Fruit fly (Drosophila melanogaster): ENCODE results near the gene Imp.
A peak's percentile ranks its signal among the peaks of the same experiment; 100 is the strongest.

Imp gene

DNA sequence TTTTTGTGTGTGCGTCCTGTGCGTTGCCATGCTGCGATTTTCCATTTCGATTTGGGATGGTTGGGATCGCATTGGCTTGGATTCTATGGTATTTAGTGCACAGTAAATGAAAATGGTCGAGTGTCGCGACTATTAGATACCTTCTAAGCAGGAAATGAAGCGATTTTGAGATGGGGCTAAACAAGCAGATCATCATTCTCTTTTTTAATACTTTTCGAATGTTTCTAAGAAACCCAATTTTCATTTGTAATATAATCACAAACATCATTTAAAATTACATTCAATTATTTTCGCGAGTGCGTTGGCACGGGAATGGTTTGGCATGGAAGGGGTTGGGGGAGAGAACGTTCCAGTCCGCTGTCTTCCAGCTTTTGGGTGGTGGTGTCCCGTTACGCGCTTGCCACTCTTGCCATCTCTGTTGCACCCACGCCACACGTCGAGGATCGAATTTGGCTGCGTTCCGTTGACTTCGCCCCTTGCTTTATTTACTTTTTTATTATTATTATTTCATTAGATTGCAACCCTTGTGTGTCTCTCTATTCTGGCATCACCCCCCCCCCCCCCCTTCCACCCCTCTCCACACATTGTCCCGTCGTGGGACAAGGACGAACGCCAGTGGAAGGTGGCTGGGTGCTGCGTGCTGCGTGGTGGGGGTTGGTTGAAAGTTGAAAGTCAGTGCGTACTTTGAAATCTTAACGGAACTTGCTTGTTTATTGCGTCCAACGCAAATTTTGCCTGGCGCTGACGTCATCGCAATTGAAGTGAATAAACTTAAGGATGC, 1.5 kb upstream of the Imp start:
- TF ChIP-seq CG5204 (GFP tag; optimal IDR thresholded peaks at IDR 0.05) (no peak), Crg-1 (GFP tag; optimal IDR thresholded peaks at IDR 0.05) (no peak), ovo (GFP tag; optimal IDR thresholded peaks at IDR 0.05) (no peak), bab1 (GFP tag; optimal IDR thresholded peaks at IDR 0.05) (no peak), toe (GFP tag; optimal IDR thresholded peaks at IDR 0.05) (no peak), Clk (GFP tag; optimal IDR thresholded peaks at IDR 0.05) (no peak), pad (GFP tag; optimal IDR thresholded peaks at IDR 0.05) (no peak), CG7101 (tag; optimal IDR thresholded peaks at IDR 0.05) (no peak), kay (GFP tag; ENCODE audit: borderline replicate concordance) (no peak), CG12768 (GFP tag; optimal IDR thresholded peaks at IDR 0.05) (no peak), CG1620 (GFP tag; optimal IDR thresholded peaks at IDR 0.05) (no peak), cnc (optimal IDR thresholded peaks at IDR 0.05) (no peak), CG11617 (GFP tag; optimal IDR thresholded peaks at IDR 0.05) (no peak)

DNA sequence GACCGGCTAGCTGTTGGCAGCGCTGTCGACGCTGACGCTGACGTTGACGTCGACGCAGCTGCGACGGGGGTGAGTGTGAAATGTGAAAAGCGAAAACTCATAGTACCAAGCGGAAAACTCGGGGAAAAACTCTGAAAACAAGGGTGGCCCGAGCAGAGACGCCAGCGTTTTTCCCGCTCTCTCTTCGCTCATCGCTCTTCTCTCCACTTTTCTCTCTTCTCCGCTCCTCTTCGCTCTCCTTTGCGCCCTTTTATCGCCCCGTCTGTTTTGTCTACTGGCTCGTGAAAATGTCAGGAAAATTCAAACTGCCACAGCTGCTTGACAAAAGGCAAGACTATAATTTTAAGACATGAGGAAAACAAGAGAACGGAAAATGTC, 647 bp downstream of the Imp start:
- TF ChIP-seq cic (GFP tag; optimal IDR thresholded peaks at IDR 0.05) (no peak), toe (GFP tag; optimal IDR thresholded peaks at IDR 0.05) (no peak), CG7045 (GFP tag; optimal IDR thresholded peaks at IDR 0.05) (no peak), CG12768 (GFP tag; optimal IDR thresholded peaks at IDR 0.05) (no peak), CG7101 (tag; optimal IDR thresholded peaks at IDR 0.05) (no peak), CG11617 (GFP tag; optimal IDR thresholded peaks at IDR 0.05) (no peak), CG33017 (tag; optimal IDR thresholded peaks at IDR 0.05) (no peak), bab1 (GFP tag; optimal IDR thresholded peaks at IDR 0.05) (no peak), CG5204 (GFP tag; optimal IDR thresholded peaks at IDR 0.05) (no peak), kay (GFP tag; ENCODE audit: borderline replicate concordance) (no peak), tj (GFP tag; optimal IDR thresholded peaks at IDR 0.05) (no peak), CG14711 (tag; optimal IDR thresholded peaks at IDR 0.05) (no peak)

DNA sequence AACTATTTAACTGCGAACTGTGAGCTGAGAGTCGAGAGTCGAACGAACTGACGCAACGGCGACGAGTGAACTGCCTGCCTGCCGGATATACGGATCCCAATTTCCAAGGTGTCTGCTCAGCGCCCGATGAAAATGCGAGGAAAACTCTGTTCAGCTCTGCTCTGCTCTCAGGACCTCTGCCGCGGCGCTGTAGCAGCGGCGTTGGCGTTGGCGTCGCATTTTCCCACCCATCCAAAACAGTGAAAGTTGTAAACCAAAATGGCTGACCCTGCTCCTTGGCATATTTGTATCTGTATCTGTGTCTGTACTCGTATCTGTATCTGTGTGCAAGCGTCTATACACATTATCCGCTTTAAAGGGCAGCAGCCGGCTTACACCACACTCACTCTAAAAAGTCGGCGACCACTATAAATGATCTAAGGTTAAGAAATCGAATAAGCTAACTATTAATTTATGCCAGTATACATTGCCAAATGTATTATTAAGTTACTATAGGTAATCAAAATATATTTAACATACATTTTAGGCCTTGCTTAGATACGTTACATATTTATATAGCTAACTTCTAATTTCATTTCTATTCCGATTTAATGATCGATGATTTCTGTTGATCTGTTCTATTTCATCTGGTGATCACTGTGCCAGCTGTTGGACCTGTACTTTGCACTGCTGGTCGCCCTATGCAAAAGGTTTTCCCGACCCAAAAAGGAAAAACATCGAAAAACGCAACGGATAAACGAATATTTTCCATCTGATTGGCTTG, 1.2 kb downstream of the Imp start:
- TF ChIP-seq ovo (GFP tag; optimal IDR thresholded peaks at IDR 0.05) (no peak), CG7045 (GFP tag; optimal IDR thresholded peaks at IDR 0.05) (no peak), bab1 (GFP tag; optimal IDR thresholded peaks at IDR 0.05) (no peak), Crg-1 (GFP tag; optimal IDR thresholded peaks at IDR 0.05) (no peak), CG11617 (GFP tag; optimal IDR thresholded peaks at IDR 0.05) (no peak), CG1620 (GFP tag; optimal IDR thresholded peaks at IDR 0.05) (no peak), tj (GFP tag; optimal IDR thresholded peaks at IDR 0.05) (no peak), Hr96 (GFP tag; optimal IDR thresholded peaks at IDR 0.05) (no peak), toe (GFP tag; optimal IDR thresholded peaks at IDR 0.05) (no peak), CG14711 (tag; optimal IDR thresholded peaks at IDR 0.05) (no peak), CG33017 (tag; optimal IDR thresholded peaks at IDR 0.05) (no peak)

DNA sequence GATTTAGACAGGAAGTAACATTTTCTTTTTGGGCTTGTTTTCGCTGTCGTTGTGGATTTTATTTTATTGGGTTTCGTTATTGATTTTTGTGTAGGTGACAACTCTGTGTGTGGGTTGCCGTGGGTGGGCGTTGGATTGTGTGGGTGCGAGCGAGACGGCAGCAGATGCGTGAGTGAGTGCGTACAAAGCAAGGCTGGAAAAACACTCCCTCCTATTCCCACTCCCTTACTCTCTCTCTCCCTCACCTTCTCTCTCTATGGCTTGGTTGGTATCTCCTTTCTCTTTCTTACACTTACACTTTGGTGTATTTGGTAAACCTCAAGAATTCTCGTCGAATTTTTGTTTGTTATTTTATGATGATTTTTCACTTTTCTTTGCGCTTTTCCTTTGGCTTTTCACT, 2.0 kb downstream of the Imp start:
- peak; percentile 27 for TF ChIP-seq CG14711 (tag; optimal IDR thresholded peaks at IDR 0.05)
- no peak for TF ChIP-seq bab1 (GFP tag; optimal IDR thresholded peaks at IDR 0.05)

DNA sequence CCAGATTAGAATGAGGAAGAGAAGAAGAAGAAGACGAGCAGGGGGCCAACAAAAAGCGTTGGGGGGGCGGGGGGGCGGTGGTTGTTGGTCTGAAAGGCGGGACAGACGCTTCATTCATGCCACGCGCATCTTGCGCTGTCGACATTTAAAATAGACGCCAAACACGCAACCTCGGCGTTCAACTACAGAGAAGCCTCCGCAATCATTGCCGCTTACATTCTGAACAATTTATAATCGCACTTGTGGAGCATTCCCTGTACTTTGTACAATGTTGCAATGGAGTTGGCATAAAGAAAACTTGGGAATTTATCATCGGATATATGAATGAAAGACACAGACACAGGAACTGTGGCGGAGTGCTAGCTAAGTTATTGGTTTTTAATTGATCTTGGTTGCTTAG, 3.3 kb downstream of the Imp start:
- no peak for TF ChIP-seq CG33017 (tag; optimal IDR thresholded peaks at IDR 0.05)
- TF ChIP-seq kay (GFP tag; ENCODE audit: borderline replicate concordance) = no peak
- TF ChIP-seq CG7101 (tag; optimal IDR thresholded peaks at IDR 0.05) = no peak
- no peak for TF ChIP-seq Mnt (GFP tag; optimal IDR thresholded peaks at IDR 0.05)
- no peak for TF ChIP-seq cic (GFP tag; optimal IDR thresholded peaks at IDR 0.05)
- TF ChIP-seq tj (GFP tag; optimal IDR thresholded peaks at IDR 0.05) = no peak

DNA sequence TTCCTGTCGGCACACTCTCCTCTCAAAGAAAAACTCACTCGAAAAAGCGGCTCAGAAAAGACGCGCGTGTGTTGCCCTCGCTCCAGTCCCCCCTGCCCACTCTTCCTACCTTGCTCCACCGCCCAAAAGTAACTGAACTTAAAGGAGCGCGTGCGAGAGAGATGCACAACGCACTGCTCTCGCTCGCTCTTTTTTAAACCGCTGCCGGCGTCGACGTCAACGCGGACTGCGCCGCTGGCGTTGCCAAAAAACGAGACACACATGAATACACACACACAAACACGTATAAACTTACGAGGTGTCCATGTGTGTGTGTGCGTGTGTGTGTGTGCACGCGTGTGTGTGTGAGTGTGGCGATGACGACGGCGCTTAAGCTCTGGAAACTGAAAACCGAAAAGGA, 7.2 kb downstream of the Imp start:
- TF ChIP-seq Clk (GFP tag; optimal IDR thresholded peaks at IDR 0.05) = no peak

DNA sequence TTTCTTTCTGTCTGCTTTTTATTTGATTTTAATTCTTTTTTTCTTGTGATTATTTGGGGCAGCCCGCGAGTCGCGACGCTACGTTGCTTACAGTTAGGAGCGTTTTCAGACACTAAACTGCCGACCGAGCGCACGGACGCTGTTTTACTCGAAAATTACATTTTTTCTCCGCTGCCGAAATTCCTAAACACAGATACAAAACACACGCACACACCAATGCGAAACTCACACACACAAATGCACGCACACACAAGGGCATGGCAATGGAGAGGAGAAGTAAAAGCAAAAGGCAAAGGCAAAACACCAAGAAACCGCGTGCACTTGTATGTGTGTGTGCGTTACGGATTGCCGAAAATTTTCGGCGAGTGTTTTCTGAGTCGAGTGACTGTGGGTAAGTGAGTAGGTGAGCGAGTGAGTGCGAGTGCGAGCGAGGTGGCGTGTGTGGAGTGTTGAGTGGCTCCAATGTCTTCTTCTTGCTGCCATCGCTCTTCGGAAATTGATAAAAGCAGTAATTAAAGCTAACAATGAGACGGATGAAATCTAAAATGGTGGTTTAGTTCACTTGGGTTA, 8.5 kb downstream of the Imp start:
- TF ChIP-seq tj (GFP tag; optimal IDR thresholded peaks at IDR 0.05) = peak; percentile 57
- no peak for TF ChIP-seq Crg-1 (GFP tag; optimal IDR thresholded peaks at IDR 0.05)
- TF ChIP-seq pad (GFP tag; optimal IDR thresholded peaks at IDR 0.05) = peak; percentile 95
- no peak for TF ChIP-seq CG7101 (tag; optimal IDR thresholded peaks at IDR 0.05)
- TF ChIP-seq kay (GFP tag; ENCODE audit: borderline replicate concordance) = no peak

Data from whole organism, adult.